Worm (Caenorhabditis elegans) whole organism, young adult: ENCODE measurements around the gene ndua-8.

Experiments
- B0261.1 ChIP-seq: sonication (generic microtip); optimal IDR thresholded peaks from 2 replicates; lab custom pipeline; 2016; ENCODE audit warnings: mild to moderate bottlenecking, missing genetic modification characterization, moderate library complexity, missing compliant biosample characterization
- D2030.7 ChIP-seq: fragments of 200-800 bp; sonication (Bioruptor generic); IDR thresholded peaks from 2 replicates; pipeline ENCODE4 v1.3.6; 2022; ENCODE audit warnings: missing genetic modification reagents, missing genetic modification characterization, missing compliant biosample characterization
- F37B4.10 ChIP-seq: fragments of 200-800 bp; sonication (Bioruptor generic); IDR thresholded peaks from 2 replicates; pipeline ENCODE4 v1.3.6; 2022; ENCODE audit warnings: missing genetic modification characterization, missing compliant biosample characterization
- T07F8.4 ChIP-seq: sonication (generic microtip); optimal IDR thresholded peaks from 2 replicates; lab custom pipeline; 2016; ENCODE audit warnings: mild to moderate bottlenecking, missing genetic modification characterization, moderate library complexity, missing compliant biosample characterization
- Y53F4B.3 ChIP-seq: fragments of 200-800 bp; sonication (Bioruptor generic); IDR thresholded peaks from 2 replicates; pipeline ENCODE4 v1.3.6; 2022; ENCODE audit warnings: missing genetic modification reagents, missing genetic modification characterization, missing compliant biosample characterization
- aptf-3 ChIP-seq: fragments of 200-800 bp; sonication (Bioruptor generic); IDR thresholded peaks from 2 replicates; pipeline ENCODE4 v1.3.6; 2022; ENCODE audit warnings: missing genetic modification characterization, missing compliant biosample characterization
- attf-6 ChIP-seq: fragments of 200-800 bp; sonication (Bioruptor generic); IDR thresholded peaks from 2 replicates; pipeline ENCODE4 v1.3.6; 2022; ENCODE audit warnings: missing genetic modification reagents, missing genetic modification characterization, missing compliant biosample characterization
- ceh-100 ChIP-seq: fragments of 200-800 bp; sonication (Bioruptor generic); IDR thresholded peaks from 2 replicates; pipeline ENCODE4 v1.3.6; 2022; ENCODE audit warnings: missing genetic modification reagents, missing genetic modification characterization, missing compliant biosample characterization
- ceh-27 ChIP-seq: fragments of 200-800 bp; sonication (Bioruptor generic); optimal IDR thresholded peaks from 2 replicates; lab custom pipeline; 2018; ENCODE audit warnings: mild to moderate bottlenecking, missing genetic modification characterization, moderate library complexity, missing compliant biosample characterization
- ceh-40 ChIP-seq: fragments of 200-800 bp; sonication (Bioruptor generic); IDR thresholded peaks from 2 replicates; pipeline ENCODE4 v1.3.6; 2022; ENCODE audit warnings: missing genetic modification characterization, missing compliant biosample characterization
- dox-1 ChIP-seq: fragments of 200-800 bp; sonication (Bioruptor generic); IDR thresholded peaks from 2 replicates; pipeline ENCODE4 v1.3.6; 2022; ENCODE audit warnings: missing genetic modification reagents, missing genetic modification characterization, missing compliant biosample characterization
- egl-18 ChIP-seq: fragments of 200-800 bp; sonication (Bioruptor generic); IDR thresholded peaks from 2 replicates; pipeline ENCODE4 v1.3.6; 2022; ENCODE audit warnings: missing genetic modification reagents, missing genetic modification characterization, missing compliant biosample characterization
- egrh-3 ChIP-seq: fragments of 200-800 bp; sonication (Bioruptor generic); IDR thresholded peaks from 2 replicates; pipeline ENCODE4 v1.3.6; 2022; ENCODE audit warnings: missing genetic modification reagents, missing genetic modification characterization, missing compliant biosample characterization
- ekl-4 ChIP-seq: fragments of 200-800 bp; sonication (Bioruptor generic); IDR thresholded peaks from 2 replicates; pipeline ENCODE4 v1.3.6; 2022; ENCODE audit warnings: missing genetic modification reagents, missing genetic modification characterization, missing compliant biosample characterization
- ets-4 ChIP-seq: fragments of 200-800 bp; sonication (Bioruptor generic); optimal IDR thresholded peaks from 2 replicates; lab custom pipeline; 2018; ENCODE audit warnings: mild to moderate bottlenecking, missing genetic modification characterization, missing compliant biosample characterization
- hlh-26 ChIP-seq: fragments of 200-800 bp; sonication (Bioruptor generic); conservative IDR thresholded peaks from 2 replicates; pipeline ENCODE4 v1.3.6; 2022; ENCODE audit warnings: missing genetic modification reagents, missing genetic modification characterization, missing compliant biosample characterization
- hmg-1.2 ChIP-seq: fragments of 200-800 bp; sonication (Bioruptor generic); IDR thresholded peaks from 2 replicates; pipeline ENCODE4 v1.3.6; 2022; ENCODE audit warnings: missing genetic modification reagents, missing genetic modification characterization, missing compliant biosample characterization
- hrde-1 ChIP-seq: sonication (generic microtip); optimal IDR thresholded peaks from 2 replicates; lab custom pipeline; 2016; ENCODE audit warnings: missing genetic modification characterization, mild to moderate bottlenecking, missing compliant biosample characterization, moderate library complexity, missing genotype, missing genetic modification reagents, borderline replicate concordance
- hsf-1 ChIP-seq: fragments of 200-800 bp; sonication (Bioruptor generic); IDR thresholded peaks from 2 replicates; pipeline ENCODE4 v1.3.6; 2022; ENCODE audit warnings: missing genetic modification reagents, missing genetic modification characterization, missing compliant biosample characterization
- lin-40 ChIP-seq: sonication (generic microtip); optimal IDR thresholded peaks from 2 replicates; lab custom pipeline; 2016; ENCODE audit warnings: missing genetic modification characterization, mild to moderate bottlenecking, missing compliant biosample characterization, missing genotype, missing genetic modification reagents
- lir-1 ChIP-seq: fragments of 200-800 bp; sonication (Bioruptor generic); conservative IDR thresholded peaks from 2 replicates; pipeline ENCODE4 v1.3.6; 2022; ENCODE audit warnings: missing genetic modification reagents, missing genetic modification characterization, missing compliant biosample characterization
- madf-3 ChIP-seq: fragments of 200-800 bp; sonication (Bioruptor generic); IDR thresholded peaks from 2 replicates; pipeline ENCODE4 v1.3.6; 2022; ENCODE audit warnings: missing genetic modification reagents, missing genetic modification characterization, missing compliant biosample characterization
- madf-6 ChIP-seq: fragments of 200-800 bp; sonication (Bioruptor generic); IDR thresholded peaks from 2 replicates; pipeline ENCODE4 v1.3.6; 2022; ENCODE audit warnings: missing genetic modification reagents, missing genetic modification characterization, missing compliant biosample characterization
- nfyb-1 ChIP-seq: fragments of 200-800 bp; sonication (Bioruptor generic); IDR thresholded peaks from 2 replicates; pipeline ENCODE4 v1.3.6; 2022; ENCODE audit warnings: missing genetic modification reagents, missing genetic modification characterization, missing compliant biosample characterization
- nhr-120 ChIP-seq: fragments of 200-800 bp; sonication (Bioruptor generic); IDR thresholded peaks from 2 replicates; pipeline ENCODE4 v1.3.6; 2022; ENCODE audit warnings: missing genetic modification characterization, missing compliant biosample characterization
- nhr-80 ChIP-seq: sonication (generic microtip); optimal IDR thresholded peaks from 2 replicates; lab custom pipeline; 2016; ENCODE audit warnings: missing genetic modification characterization, missing compliant biosample characterization
- pbrm-1 ChIP-seq: fragments of 200-800 bp; sonication (Bioruptor generic); IDR thresholded peaks from 2 replicates; pipeline ENCODE4 v1.3.6; 2022; ENCODE audit warnings: missing genetic modification reagents, missing genetic modification characterization, missing compliant biosample characterization
- snpc-4 ChIP-seq, 5 experiments: fragments of 150-350 bp in 1 of 5; sonication (generic microtip) in 4 of 5; optimal IDR thresholded peaks; 2 replicates each; lab custom pipeline; 2014 to 2018; ENCODE audit warnings: missing genetic modification characterization in 5 of 5, missing biosample characterization in 3 of 5, antibody characterized with exemption in 2 of 5, mild to moderate bottlenecking in 2 of 5, missing compliant biosample characterization in 2 of 5, missing genotype in 2 of 5, moderate library complexity in 2 of 5, missing genetic modification reagents in 1 of 5
- tbp1 ChIP-seq: fragments of 200-800 bp; sonication (Bioruptor generic); optimal IDR thresholded peaks from 2 replicates; lab custom pipeline; 2018; ENCODE audit warnings: mild to moderate bottlenecking, missing genetic modification characterization, missing compliant biosample characterization
- tlf-1 ChIP-seq: fragments of 200-800 bp; sonication (Bioruptor generic); optimal IDR thresholded peaks from 2 replicates; lab custom pipeline; 2018; ENCODE audit warnings: mild to moderate bottlenecking, missing genetic modification characterization, missing compliant biosample characterization
- unc-130 ChIP-seq: sonication (generic microtip); optimal IDR thresholded peaks from 2 replicates; lab custom pipeline; 2016; ENCODE audit warnings: missing genetic modification reagents, missing genetic modification characterization, missing compliant biosample characterization
- zfh-2 ChIP-seq: fragments of 200-800 bp; sonication (Bioruptor generic); conservative IDR thresholded peaks from 2 replicates; pipeline ENCODE4 v1.3.6; 2022; ENCODE audit warnings: missing genetic modification reagents, missing genetic modification characterization, missing compliant biosample characterization
- ztf-25 ChIP-seq: fragments of 200-800 bp; sonication (Bioruptor generic); IDR thresholded peaks from 2 replicates; pipeline ENCODE4 v1.3.6; 2022; ENCODE audit warnings: missing genetic modification reagents, missing genetic modification characterization, missing compliant biosample characterization
- ztf-26 ChIP-seq: sonication (generic microtip); optimal IDR thresholded peaks from 2 replicates; lab custom pipeline; 2017; ENCODE audit warnings: missing genetic modification characterization, missing compliant biosample characterization

The ndua-8 gene

ce11 chrIII:2501377-2502019, 27.4 kb upstream of the ndua-8 start:
- TF ChIP-seq egl-18 = peak; percentile 24; the same call in 1 of the 2 replicates
- TF ChIP-seq ceh-40 = 0 out of 2 replicates have a peak, but pooled peaks have one; percentile 48
- peak; percentile 99 for TF ChIP-seq hsf-1 (GFP tag; lab: Robert Waterston, UW)
- TF ChIP-seq Y53F4B.3 (GFP tag; lab: Robert Waterston, UW) = peak; percentile 41; the same call in 1 of the 2 replicates
- TF ChIP-seq madf-3 (GFP tag; lab: Robert Waterston, UW) = 0 out of 2 replicates have a peak, but pooled peaks have one; percentile 67
- TF ChIP-seq pbrm-1 (GFP tag; lab: Robert Waterston, UW) = 0 out of 2 replicates have a peak, but pooled peaks have one; percentile 42
- TF ChIP-seq ztf-25 = 0 out of 2 replicates have a peak, but pooled peaks have one; percentile 4
- 0 out of 2 replicates have a peak, but pooled peaks have one; percentile 4 for TF ChIP-seq aptf-3 (GFP tag; lab: Robert Waterston, UW)
- TF ChIP-seq D2030.7 = peak; percentile 48
- peak; percentile 35; the same call in 1 of the 2 replicates for TF ChIP-seq madf-6 (GFP tag; lab: Robert Waterston, UW)
- TF ChIP-seq ceh-100 (GFP tag; lab: Robert Waterston, UW) = 0 out of 2 replicates have a peak, but pooled peaks have one; percentile 39
- peak; percentile 75 for TF ChIP-seq ekl-4
- TF ChIP-seq attf-6 (GFP tag; lab: Robert Waterston, UW) = peak; percentile 74
- TF ChIP-seq egrh-3 (GFP tag; lab: Robert Waterston, UW) = peak; percentile 95

- TF ChIP-seq unc-130 (GFP tag; lab: Kevin White, UChicago) = no peak
- peak; percentile 71 for TF ChIP-seq nfyb-1 (GFP tag; lab: Robert Waterston, UW)
- 0 out of 2 replicates have a peak, but pooled peaks have one; percentile 39 for TF ChIP-seq F37B4.10 (GFP tag; lab: Robert Waterston, UW)
Measured at ce11 chrIII:2506463-2506862, 22.4 kb upstream of the ndua-8 start.

ce11 chrIII:2507938-2508337, 20.9 kb upstream of the ndua-8 start, which contains the start of gene Y54F10AM.8:
Y54F10AM.8 (minus strand) TSS chrIII:2507972.
- TF ChIP-seq lir-1 (GFP tag; lab: Robert Waterston, UW) (no peak), snpc-4 (GFP tag; optimal IDR thresholded peaks at IDR 0.05; lab: Kevin White, UChicago) (no peak), snpc-4 (tag; optimal IDR thresholded peaks at IDR 0.05; lab: Kevin White, UChicago) (peak in 1 of 4 experiments; percentile 45), zfh-2 (GFP tag; lab: Robert Waterston, UW) (no peak), hlh-26 (GFP tag; lab: Robert Waterston, UW) (no peak), ceh-27 (no peak), T07F8.4 (tag; lab: Kevin White, UChicago) (no peak), ets-4 (GFP tag; lab: Kevin White, UChicago) (peak; percentile 22), B0261.1 (tag; lab: Kevin White, UChicago) (no peak), unc-130 (GFP tag; lab: Kevin White, UChicago) (no peak), nhr-80 (tag; lab: Kevin White, UChicago) (peak; percentile 95), hmg-1.2 (GFP tag; lab: Robert Waterston, UW) (no peak), egl-18 (no peak)
- TF ChIP-seq, all 124 proteins: peak for 3

DNA sequence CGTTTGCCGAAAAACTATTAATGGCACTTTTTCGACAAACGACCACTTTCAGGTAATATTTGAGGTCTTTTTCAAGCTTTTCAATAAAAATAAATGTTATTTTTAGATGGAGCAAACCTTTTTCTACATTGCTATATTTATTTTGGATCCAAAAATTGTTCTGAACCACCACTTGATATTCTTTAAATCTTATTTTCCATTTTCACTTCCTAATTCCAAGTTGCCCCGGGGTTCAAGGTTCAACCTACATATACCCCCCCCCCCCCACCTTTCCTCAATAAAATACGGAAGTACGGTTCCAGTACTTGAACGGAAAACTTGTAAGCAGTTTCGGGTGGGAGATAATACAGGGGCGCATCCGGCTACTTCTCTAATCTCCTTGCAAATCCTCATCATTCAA, 20.3 kb upstream of the ndua-8 start, which contains the start of gene Y54F10AM.6:
TSS of gene Y54F10AM.6 (plus strand) at position 301 of the 400 bp plus-strand sequence.
- TF ChIP-seq hmg-1.2 (GFP tag; lab: Robert Waterston, UW) (no peak), Y53F4B.3 (GFP tag; lab: Robert Waterston, UW) (no peak), dox-1 (GFP tag; lab: Robert Waterston, UW) (no peak), tlf-1 (no peak), hrde-1 (tag; lab: Kevin White, UChicago) (no peak), attf-6 (GFP tag; lab: Robert Waterston, UW) (no peak), lin-40 (tag; lab: Kevin White, UChicago) (no peak), tbp1 (no peak), ceh-40 (no peak), ztf-26 (no peak), nhr-120 (GFP tag; lab: Robert Waterston, UW) (no peak), T07F8.4 (tag; lab: Kevin White, UChicago) (no peak), hsf-1 (GFP tag; lab: Robert Waterston, UW) (no peak), ceh-100 (GFP tag; lab: Robert Waterston, UW) (no peak)
